Fruit fly (Drosophila melanogaster) whole organism: ENCODE measurements around the gene park.

Experiments used
- Dll ChIP-seq: fragments of >200 bp; optimal IDR thresholded peaks from 2 replicates; lab custom pipeline; 2017
- EcR ChIP-seq, 2 experiments: fragments of >200 bp; optimal IDR thresholded peaks; 2 replicates each; lab custom pipeline; 2017; ENCODE audit warnings: missing biosample characterization in 2 of 2, missing genetic modification characterization in 2 of 2, missing genetic modification reagents in 2 of 2
- pan ChIP-seq: fragments of >200 bp; optimal IDR thresholded peaks from 2 replicates; lab custom pipeline; 2017
- psq ChIP-seq: fragments of >200 bp; optimal IDR thresholded peaks from 2 replicates; lab custom pipeline; 2017
- usp ChIP-seq: fragments of >200 bp; optimal IDR thresholded peaks from 2 replicates; lab custom pipeline; 2017; ENCODE audit warnings: missing biosample characterization, missing genetic modification characterization, mixed read lengths

DNA sequence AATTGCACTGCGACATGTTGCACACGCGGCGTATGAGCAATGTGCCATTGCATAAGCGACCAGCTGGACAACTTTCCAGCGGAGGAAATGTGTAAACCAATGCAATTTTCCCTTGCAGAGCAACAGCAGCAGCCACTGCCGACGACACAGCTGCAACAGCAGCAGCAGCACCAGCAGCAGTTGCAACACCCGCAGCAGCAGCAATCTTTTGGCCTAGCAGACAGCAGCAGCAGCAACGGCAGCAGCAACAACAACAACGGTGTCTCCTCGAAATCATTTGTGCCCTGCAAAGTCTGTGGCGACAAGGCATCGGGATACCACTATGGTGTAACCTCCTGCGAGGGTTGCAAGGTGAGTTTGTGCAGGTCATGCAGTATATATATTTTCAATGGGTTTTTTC, 34.1 kb upstream of the park start:
- no peak for TF ChIP-seq pan (lab: Kevin White, UChicago)
- no peak for TF ChIP-seq psq (lab: Kevin White, UChicago)
- no peak for TF ChIP-seq EcR (GFP tag; optimal IDR thresholded peaks at IDR 0.05; lab: Kevin White, UChicago)
- TF ChIP-seq usp (GFP tag; lab: Kevin White, UChicago): no peak
- no peak for TF ChIP-seq Dll
